Worm (Caenorhabditis elegans) whole organism, L4 larva: ENCODE data around the gene F35F10.5.

Experiments
- aha-1 ChIP-seq: fragments of 150-350 bp; peaks from one replicate; lab custom pipeline; 2014; ENCODE audit warnings: missing biosample characterization, missing genetic modification characterization
- ces-1 ChIP-seq: fragments of 150-350 bp; sonication (generic microtip); optimal IDR thresholded peaks from 4 replicates; lab custom pipeline; 2014; ENCODE audit warnings: missing biosample characterization, missing genetic modification reagents, missing genetic modification characterization
- dmd-8 ChIP-seq: fragments of 200-800 bp; sonication (Bioruptor generic); IDR thresholded peaks from 2 replicates; pipeline ENCODE4 v1.3.6; 2022; ENCODE audit warnings: missing genetic modification characterization, missing compliant biosample characterization
- fkh-10 ChIP-seq: fragments of 150-350 bp; optimal IDR thresholded peaks from 2 replicates; lab custom pipeline; 2014; ENCODE audit warnings: missing biosample characterization, missing genetic modification reagents, missing genetic modification characterization
- fos-1 ChIP-seq: fragments of 150-350 bp; optimal IDR thresholded peaks from 2 replicates; lab custom pipeline; 2014; ENCODE audit warnings: missing biosample characterization, missing genetic modification characterization
- lin-15B ChIP-seq: fragments of 150-350 bp; sonication (generic microtip); optimal IDR thresholded peaks from 3 replicates; lab custom pipeline; 2014; ENCODE audit warnings: missing biosample characterization, missing genetic modification characterization
- lir-3 ChIP-seq: sonication (generic microtip); optimal IDR thresholded peaks from 2 replicates; lab custom pipeline; 2016; ENCODE audit warnings: mild to moderate bottlenecking, missing genetic modification characterization, missing compliant biosample characterization
- nhr-11 ChIP-seq: fragments of 150-350 bp; optimal IDR thresholded peaks from 2 replicates; lab custom pipeline; 2014; ENCODE audit warnings: missing biosample characterization, missing genetic modification characterization
- nhr-76 ChIP-seq: fragments of 150-350 bp; optimal IDR thresholded peaks from 2 replicates; lab custom pipeline; 2014; ENCODE audit warnings: missing biosample characterization, missing genetic modification characterization
- nhr-77 ChIP-seq: fragments of 150-350 bp; optimal IDR thresholded peaks from 2 replicates; lab custom pipeline; 2014; ENCODE audit warnings: missing biosample characterization, missing genetic modification characterization

DNA sequence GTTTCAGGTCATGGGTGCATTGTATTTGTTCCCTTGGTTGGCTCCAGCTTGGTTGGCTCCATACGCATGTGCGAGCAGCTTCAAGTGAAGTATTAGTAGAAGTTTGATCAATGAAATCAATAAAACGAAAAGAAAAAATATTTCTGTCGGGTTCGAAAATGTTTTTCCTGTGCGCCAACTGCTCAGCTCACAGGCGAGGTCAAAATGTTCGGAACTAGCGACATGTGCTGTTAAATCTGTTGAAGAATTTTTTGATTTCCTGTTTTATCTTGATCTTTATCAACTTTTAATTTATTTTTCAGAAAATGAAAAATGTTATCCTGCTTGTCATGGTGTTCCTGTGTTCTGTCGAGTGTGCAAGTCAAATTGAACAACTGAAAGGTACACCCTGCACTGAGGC is 3.2 kb upstream of the F35F10.5 start, which contains the start of gene T28A11.25:
- TF ChIP-seq lir-3 (tag; lab: Kevin White, UChicago) (no peak), ces-1 (GFP tag; lab: Kevin White, UChicago) (no peak), aha-1 (tag; lab: Kevin White, UChicago) (no peak), lin-15B (no peak), nhr-77 (tag; lab: Kevin White, UChicago) (no peak), fkh-10 (GFP tag; lab: Kevin White, UChicago) (no peak), dmd-8 (GFP tag; lab: Robert Waterston, UW) (no peak), fos-1 (tag; lab: Kevin White, UChicago) (no peak), nhr-76 (tag; lab: Kevin White, UChicago) (no peak), nhr-11 (tag; lab: Kevin White, UChicago) (no peak)
